Worm (Caenorhabditis elegans) whole organism, early embryonic: Measurements from ENCODE around the gene idpb-3.

Experiments used
- B0310.2 ChIP-seq: sonication (generic microtip); optimal IDR thresholded peaks from 2 replicates; lab custom pipeline; 2016; ENCODE audit warnings: mild to moderate bottlenecking, missing genetic modification characterization, missing compliant biosample characterization
- F13C5.2 ChIP-seq: sonication (generic microtip); optimal IDR thresholded peaks from 2 replicates; lab custom pipeline; 2017; ENCODE audit warnings: mild to moderate bottlenecking, missing genetic modification characterization, inconsistent platforms, missing compliant biosample characterization
- aly-1 ChIP-seq: sonication (generic microtip); optimal IDR thresholded peaks from 2 replicates; lab custom pipeline; 2016; ENCODE audit warnings: missing genetic modification characterization, missing compliant biosample characterization
- ama-1 ChIP-seq: fragments of 150-350 bp; optimal IDR thresholded peaks from 2 replicates; lab custom pipeline; 2014
- ceh-13 ChIP-seq: fragments of 200-800 bp; sonication (Bioruptor generic); optimal IDR thresholded peaks from 2 replicates; lab custom pipeline; 2018; ENCODE audit warnings: mild to moderate bottlenecking, missing genetic modification characterization, missing compliant biosample characterization
- ceh-36 ChIP-seq: sonication (generic microtip); optimal IDR thresholded peaks from 2 replicates; lab custom pipeline; 2016; ENCODE audit warnings: missing genetic modification characterization, inconsistent platforms, missing compliant biosample characterization
- ets-7 ChIP-seq: sonication (generic microtip); optimal IDR thresholded peaks from 2 replicates; lab custom pipeline; 2016; ENCODE audit warnings: missing genotype, missing genetic modification characterization, missing compliant biosample characterization
- flt-1 ChIP-seq: fragments of 200-800 bp; sonication (Bioruptor generic); IDR thresholded peaks from 2 replicates; pipeline ENCODE4 v1.3.6; 2022; ENCODE audit warnings: missing genetic modification characterization, missing compliant biosample characterization
- hmbx-1 ChIP-seq: sonication (generic microtip); optimal IDR thresholded peaks from 2 replicates; lab custom pipeline; 2016; ENCODE audit warnings: mild to moderate bottlenecking, missing genetic modification characterization, missing compliant biosample characterization
- pes-1 ChIP-seq: fragments of 200-800 bp; sonication (Bioruptor generic); IDR thresholded peaks from 2 replicates; pipeline ENCODE4 v1.3.6; 2022; ENCODE audit warnings: missing genetic modification reagents, missing genetic modification characterization, missing compliant biosample characterization
- scrt-1 ChIP-seq: fragments of 200-800 bp; sonication (Bioruptor generic); IDR thresholded peaks from 2 replicates; pipeline ENCODE4 v1.3.6; 2022; ENCODE audit warnings: missing genetic modification characterization, missing compliant biosample characterization
- sea-1 ChIP-seq: fragments of 200-800 bp; sonication (Bioruptor generic); conservative IDR thresholded peaks from 2 replicates; pipeline ENCODE4 v1.3.6; 2022; ENCODE audit warnings: missing genetic modification characterization, missing compliant biosample characterization
- tbx-37 ChIP-seq: fragments of 200-800 bp; sonication (Bioruptor generic); conservative IDR thresholded peaks from 2 replicates; pipeline ENCODE4 v1.3.6; 2022; ENCODE audit warnings: missing genetic modification reagents, missing genetic modification characterization, missing compliant biosample characterization
- tra-4 ChIP-seq: sonication (generic microtip); optimal IDR thresholded peaks from 2 replicates; lab custom pipeline; 2017; ENCODE audit warnings: missing genetic modification characterization, missing compliant biosample characterization

- no peak for TF ChIP-seq ceh-36 (tag; lab: Kevin White, UChicago)
- TF ChIP-seq ama-1 = no peak
- no peak for TF ChIP-seq tra-4 (tag; lab: Kevin White, UChicago)
- TF ChIP-seq F13C5.2 (tag; lab: Kevin White, UChicago) = no peak
- TF ChIP-seq tbx-37 (GFP tag; lab: Robert Waterston, UW) = no peak
- TF ChIP-seq ets-7 (tag; lab: Kevin White, UChicago) = no peak
- TF ChIP-seq flt-1 (GFP tag; lab: Robert Waterston, UW) = no peak
- no peak for TF ChIP-seq scrt-1 (GFP tag; lab: Robert Waterston, UW)
- no peak for TF ChIP-seq sea-1 (GFP tag; lab: Robert Waterston, UW)
- TF ChIP-seq B0310.2 (tag; lab: Kevin White, UChicago) = no peak
- TF ChIP-seq aly-1 (tag; lab: Kevin White, UChicago) = no peak
- TF ChIP-seq hmbx-1 (tag; lab: Kevin White, UChicago) = no peak
- no peak for TF ChIP-seq pes-1 (GFP tag; lab: Robert Waterston, UW)
- no peak for TF ChIP-seq ceh-13 (GFP tag; lab: Kevin White, UChicago)
Observed at ce11 chrII:5101701-5102100, at the start of gene idpb-3, which contains the start of gene idpb-1.
